Worm (Caenorhabditis elegans): ENCODE data around the gene T09F5.20.

The T09F5.20 gene

DNA sequence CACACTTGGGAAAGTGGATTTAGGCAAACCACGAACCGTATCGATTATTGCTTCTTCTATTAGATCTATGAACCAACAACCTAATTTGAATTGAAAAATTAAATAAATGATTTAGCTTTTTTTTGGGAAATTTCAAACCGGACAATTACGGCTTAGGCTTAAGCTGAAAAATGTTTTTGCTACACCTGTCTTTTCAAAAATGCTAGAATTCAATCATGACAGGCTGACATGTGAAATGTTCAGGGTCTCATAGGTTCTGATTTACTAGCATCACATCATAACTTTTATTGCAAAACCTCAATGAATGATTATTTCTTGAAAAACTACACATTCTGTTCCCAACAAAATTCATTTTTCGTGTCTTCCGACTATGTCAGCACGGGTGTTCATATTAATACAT is 5.6 kb upstream of the T09F5.20 start, which contains the start of gene srh-55:
Gene srh-55 (plus strand): TSS at position 301 of the 400 bp plus-strand sequence.
- no peak for TF ChIP-seq unc-120 (tag; optimal IDR thresholded peaks at IDR 0.05; ENCODE audit: poor library complexity, severe bottlenecking)
- no peak for TF ChIP-seq snpc-4 (tag; optimal IDR thresholded peaks at IDR 0.05)
- TF ChIP-seq nhr-2 (tag; optimal IDR thresholded peaks at IDR 0.05), result no peak
- TF ChIP-seq lin-13 (tag; optimal IDR thresholded peaks at IDR 0.05), result no peak
- TF ChIP-seq mls-2 (tag; optimal IDR thresholded peaks at IDR 0.05), result no peak
- TF ChIP-seq blmp-1 (tag; optimal IDR thresholded peaks at IDR 0.05), result no peak
- TF ChIP-seq mep-1 (tag; optimal IDR thresholded peaks at IDR 0.05), result no peak
- no peak for TF ChIP-seq hlh-1 (tag; optimal IDR thresholded peaks at IDR 0.05)
- TF ChIP-seq lin-32 (GFP tag; optimal IDR thresholded peaks at IDR 0.05), result no peak
- no peak for TF ChIP-seq elt-1 (tag; optimal IDR thresholded peaks at IDR 0.05; ENCODE audit: borderline replicate concordance, insufficient read depth)
- no peak for TF ChIP-seq zip-8 (tag; optimal IDR thresholded peaks at IDR 0.05)
- no peak for TF ChIP-seq flh-1 (GFP tag; optimal IDR thresholded peaks at IDR 0.05)
- TF ChIP-seq elt-3 (tag; optimal IDR thresholded peaks at IDR 0.05), result no peak
- no peak for TF ChIP-seq bed-3 (GFP tag; optimal IDR thresholded peaks at IDR 0.05)
- no peak for TF ChIP-seq ces-1 (GFP tag; optimal IDR thresholded peaks at IDR 0.05)
- TF ChIP-seq cnd-1 (tag; optimal IDR thresholded peaks at IDR 0.05), result no peak
- no peak for TF ChIP-seq M03D4.4 (tag; optimal IDR thresholded peaks at IDR 0.05)
- TF ChIP-seq ztf-11 (tag; optimal IDR thresholded peaks at IDR 0.05), result no peak
- TF ChIP-seq nhr-76 (tag; optimal IDR thresholded peaks at IDR 0.05), result no peak
- no peak for TF ChIP-seq drap-1 (GFP tag; optimal IDR thresholded peaks at IDR 0.05)

ce11 chrV:15152010-15152409 is 4.3 kb upstream of the T09F5.20 start:
- TF ChIP-seq nhr-28 (tag; optimal IDR thresholded peaks at IDR 0.05) (no peak), sptf-1 (tag; optimal IDR thresholded peaks at IDR 0.05) (no peak), unc-39 (tag; optimal IDR thresholded peaks at IDR 0.05) (no peak), lin-32 (GFP tag; optimal IDR thresholded peaks at IDR 0.05) (no peak), mls-2 (tag; optimal IDR thresholded peaks at IDR 0.05) (no peak), M03D4.4 (tag; optimal IDR thresholded peaks at IDR 0.05) (no peak), elt-3 (tag; optimal IDR thresholded peaks at IDR 0.05) (no peak), zip-8 (tag; optimal IDR thresholded peaks at IDR 0.05) (no peak), drap-1 (GFP tag; optimal IDR thresholded peaks at IDR 0.05) (no peak), elt-1 (tag; optimal IDR thresholded peaks at IDR 0.05; ENCODE audit: borderline replicate concordance, insufficient read depth) (no peak), ceh-39 (tag; optimal IDR thresholded peaks at IDR 0.05) (no peak), nhr-76 (tag; optimal IDR thresholded peaks at IDR 0.05) (no peak), nhr-237 (tag; optimal IDR thresholded peaks at IDR 0.05) (no peak)

- TF ChIP-seq ztf-11 (tag; optimal IDR thresholded peaks at IDR 0.05) (no peak), zip-8 (tag; optimal IDR thresholded peaks at IDR 0.05) (no peak), mep-1 (tag; optimal IDR thresholded peaks at IDR 0.05) (no peak), ham-2 (GFP tag; optimal IDR thresholded peaks at IDR 0.05) (no peak), pha-4 (tag; optimal IDR thresholded peaks at IDR 0.05) (no peak), ceh-39 (tag; optimal IDR thresholded peaks at IDR 0.05) (no peak), unc-62 (GFP tag; optimal IDR thresholded peaks at IDR 0.05) (no peak), nhr-2 (tag; optimal IDR thresholded peaks at IDR 0.05) (no peak), snpc-4 (tag; optimal IDR thresholded peaks at IDR 0.05) (no peak), lsy-2 (tag; optimal IDR thresholded peaks at IDR 0.05) (no peak), unc-39 (tag; optimal IDR thresholded peaks at IDR 0.05) (no peak), nhr-12 (tag; optimal IDR thresholded peaks at IDR 0.05) (no peak), sptf-1 (tag; optimal IDR thresholded peaks at IDR 0.05) (no peak), ceh-83 (GFP tag; optimal IDR thresholded peaks at IDR 0.05) (no peak), bed-3 (GFP tag; optimal IDR thresholded peaks at IDR 0.05) (no peak), elt-1 (tag; optimal IDR thresholded peaks at IDR 0.05; ENCODE audit: borderline replicate concordance, insufficient read depth) (no peak), flh-1 (GFP tag; optimal IDR thresholded peaks at IDR 0.05) (no peak), nhr-76 (tag; optimal IDR thresholded peaks at IDR 0.05) (no peak), hlh-1 (tag; optimal IDR thresholded peaks at IDR 0.05) (no peak)
Measured at ce11 chrV:15150661-15151060, 3.0 kb upstream of the T09F5.20 start, which contains the start of gene T09F5.2. Gene T09F5.2 (plus strand): TSS chrV:15150961.

- no peak for TF ChIP-seq mls-2 (tag; optimal IDR thresholded peaks at IDR 0.05)
- TF ChIP-seq M03D4.4 (tag; optimal IDR thresholded peaks at IDR 0.05), result no peak
- TF ChIP-seq unc-120 (tag; optimal IDR thresholded peaks at IDR 0.05; ENCODE audit: poor library complexity, severe bottlenecking), result no peak
- TF ChIP-seq nhr-12 (tag; optimal IDR thresholded peaks at IDR 0.05), result no peak
- TF ChIP-seq flh-1 (GFP tag; optimal IDR thresholded peaks at IDR 0.05), result no peak
- TF ChIP-seq ztf-11 (tag; optimal IDR thresholded peaks at IDR 0.05), result no peak
- TF ChIP-seq ham-2 (GFP tag; optimal IDR thresholded peaks at IDR 0.05), result no peak
- no peak for TF ChIP-seq drap-1 (GFP tag; optimal IDR thresholded peaks at IDR 0.05)
- no peak for TF ChIP-seq tbx-8 (GFP tag; optimal IDR thresholded peaks at IDR 0.05)
- no peak for TF ChIP-seq hlh-1 (tag; optimal IDR thresholded peaks at IDR 0.05)
- no peak for TF ChIP-seq unc-62 (GFP tag; optimal IDR thresholded peaks at IDR 0.05)
- TF ChIP-seq blmp-1 (tag; optimal IDR thresholded peaks at IDR 0.05), result no peak
- no peak for TF ChIP-seq sem-2 (GFP tag; optimal IDR thresholded peaks at IDR 0.05)
- TF ChIP-seq nhr-2 (tag; optimal IDR thresholded peaks at IDR 0.05), result no peak
- TF ChIP-seq nhr-28 (tag; optimal IDR thresholded peaks at IDR 0.05), result no peak
- TF ChIP-seq zip-8 (tag; optimal IDR thresholded peaks at IDR 0.05), result no peak
- TF ChIP-seq mep-1 (tag; optimal IDR thresholded peaks at IDR 0.05), result no peak
Measured at ce11 chrV:15150176-15150575, 2.5 kb upstream of the T09F5.20 start.

All from whole organism, mixed stage, embryonic.